Worm (Caenorhabditis elegans) whole organism, L4/young adult: Measurements from ENCODE around the gene cam-1.

Source experiments
- W03F9.2 ChIP-seq: fragments of 150-350 bp; optimal IDR thresholded peaks from 2 replicates; lab custom pipeline; 2014; ENCODE audit warnings: missing biosample characterization, missing genetic modification characterization
- dao-5 ChIP-seq: sonication (generic microtip); optimal IDR thresholded peaks from 2 replicates; lab custom pipeline; 2016; ENCODE audit warnings: missing genotype, missing genetic modification characterization, moderate library complexity, missing compliant biosample characterization
- him-1 ChIP-seq: sonication (generic microtip); optimal IDR thresholded peaks from 2 replicates; lab custom pipeline; 2016; ENCODE audit warnings: missing genotype, missing genetic modification reagents, missing genetic modification characterization, missing compliant biosample characterization

DNA sequence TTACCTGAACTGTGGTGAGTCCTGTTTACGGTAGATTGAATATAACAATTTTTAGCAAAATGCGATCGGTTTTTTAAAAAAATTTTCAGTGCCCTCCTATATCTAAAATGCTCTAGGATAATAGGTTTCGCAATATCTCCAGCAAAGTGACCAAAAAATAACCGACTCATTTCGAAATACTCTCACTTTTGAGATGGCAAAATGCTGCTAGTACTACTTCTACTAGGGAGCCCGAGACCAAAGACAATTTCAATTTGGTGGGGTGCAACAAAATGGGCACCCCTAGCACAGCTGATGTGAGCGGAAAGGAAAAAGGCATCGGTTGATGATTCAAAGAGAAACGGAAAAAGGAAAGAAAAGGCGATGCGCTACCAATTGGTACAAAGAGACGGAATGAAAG is 6.6 kb downstream of the cam-1 start:
- TF ChIP-seq him-1 (tag; lab: Kevin White, UChicago) (no peak), W03F9.2 (tag; lab: Kevin White, UChicago) (no peak), dao-5 (tag; lab: Kevin White, UChicago) (no peak)
